Worm (Caenorhabditis elegans): ENCODE data around the gene prmt-4.

- no peak for TF ChIP-seq gei-8 (GFP tag; optimal IDR thresholded peaks at IDR 0.05)
- TF ChIP-seq nhr-77 (tag; optimal IDR thresholded peaks at IDR 0.05): no peak
- no peak for TF ChIP-seq nhr-76 (tag; optimal IDR thresholded peaks at IDR 0.05)
- no peak for TF ChIP-seq nhr-10 (tag; optimal IDR thresholded peaks at IDR 0.05)
- TF ChIP-seq F10B5.3 (tag; optimal IDR thresholded peaks at IDR 0.05): no peak
- no peak for TF ChIP-seq hlh-30 (tag; optimal IDR thresholded peaks at IDR 0.05; ENCODE audit: insufficient read depth)
Observed at ce11 chrIV:563417-563816, 40.0 kb downstream of the prmt-4 start.
